Fruit fly (Drosophila melanogaster) Kc167 (cell line): ENCODE measurements around the gene Timp.

Experiments used
- Myc ChIP-seq: fragments of >200 bp; optimal IDR thresholded peaks from 2 replicates; lab custom pipeline; 2017; ENCODE audit warnings: missing external identifiers
- Sin3A ChIP-seq: fragments of >200 bp; optimal IDR thresholded peaks from 2 replicates; lab custom pipeline; 2018; ENCODE audit warnings: missing external identifiers
- h ChIP-seq: fragments of >200 bp; optimal IDR thresholded peaks from 3 replicates; lab custom pipeline; 2018; ENCODE audit warnings: missing external identifiers
- insv ChIP-seq: fragments of >200 bp; optimal IDR thresholded peaks from 3 replicates; lab custom pipeline; 2018; ENCODE audit warnings: missing external identifiers
- psq ChIP-seq: fragments of >200 bp; optimal IDR thresholded peaks from 2 replicates; lab custom pipeline; 2017; ENCODE audit warnings: missing external identifiers
- ttk ChIP-seq: sonication (Bioruptor generic); optimal IDR thresholded peaks from 2 replicates; lab custom pipeline; 2017; ENCODE audit warnings: missing external identifiers

The Timp gene

dm6 chr3R:10153957-10154685 is 58.7 kb downstream of the Timp start:
- no peak for TF ChIP-seq psq (lab: Kevin White, UChicago)
- no peak for TF ChIP-seq ttk
- TF ChIP-seq Myc (lab: Kevin White, UChicago): no peak
- TF ChIP-seq Sin3A (lab: Kevin White, UChicago): no peak
- TF ChIP-seq h: no peak
- no peak for TF ChIP-seq insv (lab: Kevin White, UChicago)
